Fruit fly (Drosophila melanogaster) whole organism, embryonic: Measurements from ENCODE around the gene Lst8.

Source experiments
- Bgb ChIP-seq: fragments of 200-800 bp; sonication (Bioruptor generic); IDR thresholded peaks from 2 replicates; pipeline ENCODE4 v1.3.6; 2022; ENCODE audit warnings: missing biosample characterization, missing genetic modification characterization; ENCODE audit not compliant: partially characterized antibody
- Blimp-1 ChIP-seq: fragments of 200-800 bp; sonication (Bioruptor generic); optimal IDR thresholded peaks from 3 replicates; lab custom pipeline; 2018; ENCODE audit warnings: missing biosample characterization, missing genetic modification characterization, mild to moderate bottlenecking, moderate library complexity, missing genetic modification reagents
- CG1024 ChIP-seq: fragments of 200-800 bp; sonication (Bioruptor generic); IDR thresholded peaks from 2 replicates; pipeline ENCODE4 v1.3.6; 2022; ENCODE audit warnings: missing biosample characterization, missing genetic modification characterization
- CG11093 ChIP-seq: fragments of 200-800 bp; sonication (Bioruptor generic); IDR thresholded peaks from 3 replicates; pipeline ENCODE4 v1.3.6; 2022; ENCODE audit warnings: missing biosample characterization, missing genetic modification characterization
- CG11504 ChIP-seq: fragments of 200-800 bp; sonication (Bioruptor generic); optimal IDR thresholded peaks from 3 replicates; lab custom pipeline; 2019; ENCODE audit warnings: missing biosample characterization, mild to moderate bottlenecking, missing genetic modification characterization, moderate library complexity
- CG11723 ChIP-seq: fragments of 200-800 bp; sonication (Bioruptor generic); optimal IDR thresholded peaks from 2 replicates; lab custom pipeline; 2017; ENCODE audit warnings: missing biosample characterization, mild to moderate bottlenecking, missing genetic modification characterization
- CG12104 ChIP-seq: fragments of 200-800 bp; sonication (Bioruptor generic); optimal IDR thresholded peaks from 3 replicates; lab custom pipeline; 2016; ENCODE audit warnings: missing biosample characterization, missing genetic modification characterization
- CG12219 ChIP-seq: fragments of 200-800 bp; sonication (Bioruptor generic); optimal IDR thresholded peaks from 3 replicates; lab custom pipeline; 2018; ENCODE audit warnings: missing biosample characterization, mild to moderate bottlenecking, missing genetic modification characterization
- CG12769 ChIP-seq: fragments of 200-800 bp; sonication (Bioruptor generic); optimal IDR thresholded peaks from 2 replicates; lab custom pipeline; 2019; ENCODE audit warnings: missing biosample characterization, mild to moderate bottlenecking, missing genetic modification characterization, moderate library complexity
- CG13424 ChIP-seq: fragments of 200-800 bp; sonication (Bioruptor generic); optimal IDR thresholded peaks from 2 replicates; lab custom pipeline; 2019; ENCODE audit warnings: missing biosample characterization, mild to moderate bottlenecking, missing genetic modification characterization, moderate library complexity
- CG14667 ChIP-seq: fragments of 200-800 bp; sonication (Bioruptor generic); IDR thresholded peaks from 2 replicates; pipeline ENCODE4 v1.3.6; 2022; ENCODE audit warnings: missing biosample characterization, missing genetic modification characterization
- CG15601 ChIP-seq: fragments of 200-800 bp; sonication (Bioruptor generic); optimal IDR thresholded peaks from 3 replicates; lab custom pipeline; 2019; ENCODE audit warnings: missing biosample characterization, mild to moderate bottlenecking, missing genetic modification characterization, moderate library complexity
- CG1647 ChIP-seq: fragments of 200-800 bp; sonication (Bioruptor generic); optimal IDR thresholded peaks from 3 replicates; lab custom pipeline; 2016; ENCODE audit warnings: missing biosample characterization, missing genetic modification characterization
- CG16813 ChIP-seq: fragments of 200-800 bp; sonication (Bioruptor generic); IDR thresholded peaks from 3 replicates; pipeline ENCODE4 v1.3.6; 2022; ENCODE audit warnings: missing biosample characterization, missing genetic modification characterization; ENCODE audit not compliant: partially characterized antibody
- CG17186 ChIP-seq: fragments of 200-800 bp; sonication (Bioruptor generic); optimal IDR thresholded peaks from 3 replicates; lab custom pipeline; 2017; ENCODE audit warnings: missing biosample characterization, missing genetic modification reagents, missing genetic modification characterization
- CG17328 ChIP-seq: fragments of 200-800 bp; sonication (Bioruptor generic); IDR thresholded peaks from 2 replicates; pipeline ENCODE4 v1.3.6; 2022; ENCODE audit warnings: missing biosample characterization, missing genetic modification characterization
- CG2712 ChIP-seq: fragments of 200-800 bp; optimal IDR thresholded peaks from 3 replicates; lab custom pipeline; 2019; ENCODE audit warnings: missing biosample characterization, mild to moderate bottlenecking, missing genetic modification characterization, moderate library complexity
- CG31388 ChIP-seq: fragments of 200-800 bp; sonication (Bioruptor generic); optimal IDR thresholded peaks from 2 replicates; lab custom pipeline; 2016; ENCODE audit warnings: missing biosample characterization, missing genetic modification characterization
- CG32767 ChIP-seq: fragments of 200-800 bp; sonication (Bioruptor generic); IDR thresholded peaks from 2 replicates; pipeline ENCODE4 v1.3.6; 2022; ENCODE audit warnings: missing biosample characterization, missing genetic modification characterization
- CG5953 ChIP-seq: fragments of 200-800 bp; sonication (Bioruptor generic); IDR thresholded peaks from 2 replicates; pipeline ENCODE4 v1.3.6; 2022; ENCODE audit warnings: missing biosample characterization, missing genetic modification characterization
- CG6683 ChIP-seq: fragments of 200-800 bp; sonication (Bioruptor generic); optimal IDR thresholded peaks from 2 replicates; lab custom pipeline; 2017; ENCODE audit warnings: missing biosample characterization, mild to moderate bottlenecking, missing genetic modification characterization, missing genetic modification reagents
- CG6689 ChIP-seq: fragments of 200-800 bp; sonication (Bioruptor generic); IDR thresholded peaks from 2 replicates; pipeline ENCODE4 v1.3.6; 2022; ENCODE audit warnings: missing biosample characterization, missing genetic modification characterization
- CG8359 ChIP-seq: fragments of 200-800 bp; sonication (Bioruptor generic); optimal IDR thresholded peaks from 2 replicates; lab custom pipeline; 2017; ENCODE audit warnings: missing biosample characterization, mild to moderate bottlenecking, missing genetic modification characterization, borderline replicate concordance
- CG9215 ChIP-seq: fragments of 200-800 bp; sonication (Bioruptor generic); IDR thresholded peaks from 2 replicates; pipeline ENCODE4 v1.3.6; 2022; ENCODE audit warnings: missing biosample characterization, missing genetic modification characterization
- CG9817 ChIP-seq: fragments of 200-800 bp; sonication (Bioruptor generic); optimal IDR thresholded peaks from 2 replicates; lab custom pipeline; 2018; ENCODE audit warnings: missing biosample characterization, mild to moderate bottlenecking, missing genetic modification characterization, moderate library complexity
- D19B ChIP-seq: fragments of 200-800 bp; sonication (Bioruptor generic); optimal IDR thresholded peaks from 2 replicates; lab custom pipeline; 2017; ENCODE audit warnings: missing biosample characterization, mild to moderate bottlenecking, missing genetic modification characterization
- Fer3 ChIP-seq: fragments of 200-800 bp; sonication (Bioruptor generic); optimal IDR thresholded peaks from 2 replicates; lab custom pipeline; 2018; ENCODE audit warnings: missing biosample characterization, mild to moderate bottlenecking, missing genetic modification characterization, moderate library complexity
- Gsc ChIP-seq: fragments of 200-800 bp; sonication (Bioruptor generic); IDR thresholded peaks from 2 replicates; pipeline ENCODE4 v1.3.6; 2022; ENCODE audit warnings: missing biosample characterization, missing genetic modification characterization
- Hr78 ChIP-seq, 2 experiments: fragments of 200-800 bp in 1 of 2; fragments of >200 bp in 1 of 2; sonication (Bioruptor generic) in 1 of 2; optimal IDR thresholded peaks; 2 replicates each; lab custom pipeline; 2017 to 2019; ENCODE audit warnings: missing biosample characterization in 2 of 2, missing genetic modification characterization in 2 of 2, mild to moderate bottlenecking in 1 of 2, moderate library complexity in 1 of 2
- Nf-YB ChIP-seq: fragments of 200-800 bp; sonication (Bioruptor generic); optimal IDR thresholded peaks from 3 replicates; lab custom pipeline; 2019; ENCODE audit warnings: missing biosample characterization, mild to moderate bottlenecking, missing genetic modification characterization, moderate library complexity
- Opbp ChIP-seq: fragments of 200-800 bp; sonication (Bioruptor generic); IDR thresholded peaks from 3 replicates; pipeline ENCODE4 v1.3.6; 2022; ENCODE audit warnings: missing biosample characterization, missing genetic modification characterization; ENCODE audit not compliant: partially characterized antibody
- Rx ChIP-seq: fragments of 200-800 bp; sonication (Bioruptor generic); IDR thresholded peaks from 2 replicates; pipeline ENCODE4 v1.3.6; 2022; ENCODE audit warnings: missing biosample characterization, missing genetic modification characterization
- Sry-δ ChIP-seq: fragments of 200-800 bp; sonication (Bioruptor generic); optimal IDR thresholded peaks from 2 replicates; lab custom pipeline; 2016; ENCODE audit warnings: missing biosample characterization, missing genetic modification characterization
- Tbp ChIP-seq: fragments of >200 bp; optimal IDR thresholded peaks from 2 replicates; lab custom pipeline; 2018; ENCODE audit warnings: missing biosample characterization, missing genetic modification characterization
- Trl ChIP-seq, 3 experiments: fragments of >200 bp in 2 of 3; fragments of 200-800 bp in 1 of 3; sonication (Bioruptor generic) in 1 of 3; optimal IDR thresholded peaks; 2 replicates in 1 of 3; 3 replicates in 2 of 3; lab custom pipeline; 2016 to 2017; ENCODE audit warnings: missing biosample characterization in 1 of 3, missing genetic modification characterization in 1 of 3
- bab2 ChIP-seq: fragments of 200-800 bp; sonication (Bioruptor generic); optimal IDR thresholded peaks from 2 replicates; lab custom pipeline; 2016; ENCODE audit warnings: missing biosample characterization, missing genetic modification characterization
- br ChIP-seq: fragments of >200 bp; optimal IDR thresholded peaks from 2 replicates; lab custom pipeline; 2017
- crp ChIP-seq, 2 experiments: fragments of 200-800 bp; sonication (Bioruptor generic); optimal IDR thresholded peaks; 2 replicates in 1 of 2; 3 replicates in 1 of 2; lab custom pipeline; 2017; ENCODE audit warnings: missing biosample characterization in 2 of 2, missing genetic modification characterization in 2 of 2, mild to moderate bottlenecking in 1 of 2, moderate library complexity in 1 of 2
- da ChIP-seq: fragments of 200-800 bp; sonication (Bioruptor generic); optimal IDR thresholded peaks from 2 replicates; lab custom pipeline; 2016; ENCODE audit warnings: missing biosample characterization, missing genetic modification characterization
- emc ChIP-seq: fragments of 200-800 bp; sonication (Bioruptor generic); optimal IDR thresholded peaks from 2 replicates; lab custom pipeline; 2016; ENCODE audit warnings: missing biosample characterization, missing genetic modification characterization
- fru ChIP-seq: fragments of >200 bp; optimal IDR thresholded peaks from 2 replicates; lab custom pipeline; 2017
- grn ChIP-seq: fragments of 200-800 bp; sonication (Bioruptor generic); optimal IDR thresholded peaks from 3 replicates; lab custom pipeline; 2017; ENCODE audit warnings: missing biosample characterization, missing genetic modification characterization
- knrl ChIP-seq: fragments of 200-800 bp; sonication (Bioruptor generic); IDR thresholded peaks from 3 replicates; pipeline ENCODE4 v1.3.6; 2022; ENCODE audit warnings: missing biosample characterization, missing genetic modification characterization; ENCODE audit not compliant: partially characterized antibody
- mld ChIP-seq: fragments of 200-800 bp; sonication (Bioruptor generic); IDR thresholded peaks from 3 replicates; pipeline ENCODE4 v1.3.6; 2022; ENCODE audit warnings: missing biosample characterization, missing genetic modification characterization; ENCODE audit not compliant: partially characterized antibody
- onecut ChIP-seq: fragments of 200-800 bp; sonication (Bioruptor generic); IDR thresholded peaks from 2 replicates; pipeline ENCODE4 v1.3.6; 2022; ENCODE audit warnings: missing biosample characterization, missing genetic modification characterization
- pum ChIP-seq: fragments of 200-800 bp; sonication (Bioruptor generic); optimal IDR thresholded peaks from 2 replicates; lab custom pipeline; 2016; ENCODE audit warnings: missing biosample characterization, missing genetic modification characterization
- repo ChIP-seq: fragments of 200-800 bp; sonication (Bioruptor generic); optimal IDR thresholded peaks from 2 replicates; lab custom pipeline; 2016; ENCODE audit warnings: missing biosample characterization, missing genetic modification characterization
- rib ChIP-seq: fragments of 200-800 bp; sonication (Bioruptor generic); IDR thresholded peaks from 2 replicates; pipeline ENCODE4 v1.3.6; 2022; ENCODE audit warnings: missing biosample characterization, missing genetic modification characterization
- schlank ChIP-seq: fragments of 200-800 bp; sonication (Bioruptor generic); optimal IDR thresholded peaks from 2 replicates; lab custom pipeline; 2018; ENCODE audit warnings: missing biosample characterization, mild to moderate bottlenecking, missing genetic modification characterization
- tx ChIP-seq: fragments of 200-800 bp; sonication (Bioruptor generic); optimal IDR thresholded peaks from 2 replicates; lab custom pipeline; 2016; ENCODE audit warnings: missing biosample characterization, missing genetic modification characterization
- vvl ChIP-seq: fragments of 200-800 bp; sonication (Bioruptor generic); IDR thresholded peaks from 2 replicates; pipeline ENCODE4 v1.3.6; 2022; ENCODE audit warnings: missing biosample characterization, missing genetic modification characterization
- zen ChIP-seq: fragments of 200-800 bp; sonication (Bioruptor generic); optimal IDR thresholded peaks from 3 replicates; lab custom pipeline; 2018; ENCODE audit warnings: missing biosample characterization, mild to moderate bottlenecking, missing genetic modification characterization, moderate library complexity

Gene Lst8

DNA sequence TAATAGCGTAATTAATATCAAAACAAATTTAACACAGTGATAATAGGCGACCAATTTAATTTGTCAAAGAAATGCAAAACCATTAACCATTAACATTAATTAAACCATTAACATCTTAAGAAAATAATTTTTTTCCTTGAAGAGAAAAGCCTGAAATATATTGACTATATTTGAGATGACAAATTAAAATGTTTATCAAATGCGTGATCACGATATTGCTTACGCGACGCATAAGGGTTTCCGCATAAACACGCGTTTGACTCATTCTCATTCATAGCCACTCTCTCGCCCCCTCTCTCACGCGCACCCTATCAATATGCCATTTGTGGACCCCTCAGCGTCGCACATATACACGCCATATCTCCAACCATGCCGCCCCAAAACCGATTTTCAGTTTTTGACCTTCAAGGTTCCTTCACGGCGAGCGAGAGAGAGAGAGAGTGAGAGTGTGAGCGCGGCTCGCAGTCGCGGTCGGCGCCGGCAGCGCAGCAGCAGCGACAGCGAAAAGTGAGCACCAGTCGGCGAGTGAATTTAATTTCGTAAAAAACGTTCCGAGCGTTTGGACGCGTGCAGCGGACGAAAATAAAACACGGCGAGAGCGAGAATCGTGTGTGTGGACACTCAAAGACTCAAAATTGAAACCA, 20.3 kb downstream of the Lst8 start, which contains the start of gene Hex-A (continued):
- TF ChIP-seq Tbp (no peak), vvl (GFP tag; lab: Robert Waterston, UW) (peak; percentile 91), da (peak; percentile 80), CG12104 (peak; percentile 96), CG13424 (tag; lab: Kevin White, UChicago) (peak; percentile 99), D19B (GFP tag; lab: Kevin White, UChicago) (peak; percentile 86), Hr78 (GFP tag; optimal IDR thresholded peaks at IDR 0.05; lab: Kevin White, UChicago) (peak in 1 of 2 experiments; percentile 94), tx (GFP tag; lab: Kevin White, UChicago) (peak; percentile 89), Sry-δ (peak; percentile 62), CG9817 (tag; lab: Kevin White, UChicago) (peak; percentile 97), CG11093 (GFP tag; lab: Robert Waterston, UW) (peak; percentile 64), CG9215 (GFP tag; lab: Robert Waterston, UW) (peak; percentile 79), CG1024 (GFP tag; lab: Robert Waterston, UW) (peak; percentile 75; the same call in 1 of the 2 replicates), CG5953 (peak; percentile 88), CG12769 (tag; lab: Kevin White, UChicago) (peak; percentile 94), crp (GFP tag; optimal IDR thresholded peaks at IDR 0.05; lab: Kevin White, UChicago) (peak in 1 of 2 experiments; percentile 69), fru (lab: Kevin White, UChicago) (no peak), CG11723 (GFP tag; lab: Kevin White, UChicago) (peak; percentile 97), Fer3 (tag; lab: Kevin White, UChicago) (peak; percentile 97), CG2712 (tag; lab: Kevin White, UChicago) (peak; percentile 98), CG32767 (GFP tag; lab: Robert Waterston, UW) (peak; percentile 93), CG8359 (GFP tag; lab: Kevin White, UChicago) (peak; percentile 87), CG11504 (tag; lab: Kevin White, UChicago) (peak; percentile 97), grn (GFP tag; lab: Kevin White, UChicago) (peak; percentile 80), bab2 (peak; percentile 95), CG16813 (no peak), CG17328 (peak; percentile 88), Rx (GFP tag; lab: Robert Waterston, UW) (peak; percentile 76), CG17186 (GFP tag; lab: Kevin White, UChicago) (peak; percentile 75), knrl (GFP tag; lab: Robert Waterston, UW) (no peak), CG6689 (peak; percentile 90), mld (no peak), schlank (tag; lab: Kevin White, UChicago) (peak; percentile 95), Nf-YB (GFP tag; lab: Kevin White, UChicago) (peak; percentile 87), Bgb (GFP tag; lab: Robert Waterston, UW) (peak; percentile 54; the same call in 1 of the 2 replicates), emc (GFP tag; lab: Kevin White, UChicago) (peak; percentile 88), CG6683 (peak; percentile 96), br (no peak), onecut (GFP tag; lab: Robert Waterston, UW) (peak; percentile 94)

DNA sequence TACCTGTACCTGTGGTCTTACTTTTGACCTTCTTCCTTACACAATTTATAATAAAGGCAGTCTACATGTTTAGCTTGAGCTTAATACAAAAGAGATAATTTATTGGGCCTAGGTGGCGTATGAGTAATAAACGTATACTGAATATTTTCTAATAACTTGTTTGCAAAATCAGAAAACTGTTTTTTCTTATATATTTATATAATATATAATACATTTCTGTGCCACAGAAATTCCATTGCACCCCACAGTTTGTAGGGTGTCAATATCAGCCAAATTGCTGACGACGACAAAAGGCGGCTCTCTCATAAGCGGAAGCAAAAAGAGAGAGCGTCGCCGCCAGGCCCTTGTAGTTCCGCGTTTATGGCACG, 20.8 kb downstream of the Lst8 start:
- no peak for TF ChIP-seq CG12219 (GFP tag; lab: Kevin White, UChicago)
- TF ChIP-seq CG31388 = no peak
- no peak for TF ChIP-seq CG1647 (GFP tag; lab: Kevin White, UChicago)
- no peak for TF ChIP-seq Opbp
- TF ChIP-seq zen = no peak
- no peak for TF ChIP-seq pum (GFP tag; lab: Kevin White, UChicago)
- TF ChIP-seq rib = no peak
- TF ChIP-seq Blimp-1 (GFP tag; lab: Kevin White, UChicago) = no peak
- 0 out of 2 replicates have a peak, but pooled peaks have one; percentile 20 for TF ChIP-seq Gsc (GFP tag; lab: Robert Waterston, UW)
- TF ChIP-seq Trl (optimal IDR thresholded peaks at IDR 0.05; lab: Kevin White, UChicago) = peak in 1 of 2 experiments; percentile 23
- TF ChIP-seq Trl (GFP tag; optimal IDR thresholded peaks at IDR 0.05; lab: Kevin White, UChicago) = no peak
- no peak for TF ChIP-seq repo
- peak; percentile 26 for TF ChIP-seq CG14667 (GFP tag; lab: Robert Waterston, UW)
- no peak for TF ChIP-seq CG15601 (tag; lab: Kevin White, UChicago)
